Worm (Caenorhabditis elegans) whole organism, early embryonic: ENCODE results near the gene frl-1.

Experiments used
- F13C5.2 ChIP-seq: sonication (generic microtip); optimal IDR thresholded peaks from 2 replicates; lab custom pipeline; 2017; ENCODE audit warnings: mild to moderate bottlenecking, missing genetic modification characterization, inconsistent platforms, missing compliant biosample characterization
- ama-1 ChIP-seq: fragments of 150-350 bp; optimal IDR thresholded peaks from 2 replicates; lab custom pipeline; 2014
- ceh-36 ChIP-seq: sonication (generic microtip); optimal IDR thresholded peaks from 2 replicates; lab custom pipeline; 2016; ENCODE audit warnings: missing genetic modification characterization, inconsistent platforms, missing compliant biosample characterization
- ets-7 ChIP-seq: sonication (generic microtip); optimal IDR thresholded peaks from 2 replicates; lab custom pipeline; 2016; ENCODE audit warnings: missing genotype, missing genetic modification characterization, missing compliant biosample characterization
- flt-1 ChIP-seq: fragments of 200-800 bp; sonication (Bioruptor generic); IDR thresholded peaks from 2 replicates; pipeline ENCODE4 v1.3.6; 2022; ENCODE audit warnings: missing genetic modification characterization, missing compliant biosample characterization
- hnd-1 ChIP-seq: sonication (generic microtip); optimal IDR thresholded peaks from 2 replicates; lab custom pipeline; 2016; ENCODE audit warnings: missing genetic modification characterization, missing compliant biosample characterization
- pes-1 ChIP-seq: fragments of 200-800 bp; sonication (Bioruptor generic); IDR thresholded peaks from 2 replicates; pipeline ENCODE4 v1.3.6; 2022; ENCODE audit warnings: missing genetic modification reagents, missing genetic modification characterization, missing compliant biosample characterization
- sea-1 ChIP-seq: fragments of 200-800 bp; sonication (Bioruptor generic); conservative IDR thresholded peaks from 2 replicates; pipeline ENCODE4 v1.3.6; 2022; ENCODE audit warnings: missing genetic modification characterization, missing compliant biosample characterization
- tbx-37 ChIP-seq: fragments of 200-800 bp; sonication (Bioruptor generic); conservative IDR thresholded peaks from 2 replicates; pipeline ENCODE4 v1.3.6; 2022; ENCODE audit warnings: missing genetic modification reagents, missing genetic modification characterization, missing compliant biosample characterization
- tra-4 ChIP-seq: sonication (generic microtip); optimal IDR thresholded peaks from 2 replicates; lab custom pipeline; 2017; ENCODE audit warnings: missing genetic modification characterization, missing compliant biosample characterization

- TF ChIP-seq tbx-37 (GFP tag; lab: Robert Waterston, UW) (no peak), hnd-1 (tag; lab: Kevin White, UChicago) (no peak), tra-4 (tag; lab: Kevin White, UChicago) (no peak), ama-1 (no peak), F13C5.2 (tag; lab: Kevin White, UChicago) (no peak), sea-1 (GFP tag; lab: Robert Waterston, UW) (no peak), ets-7 (tag; lab: Kevin White, UChicago) (no peak), pes-1 (GFP tag; lab: Robert Waterston, UW) (no peak), flt-1 (no peak), ceh-36 (tag; lab: Kevin White, UChicago) (no peak)
These were observed 12.6 kb upstream of the frl-1 start for ce11 chrIII:2111376-2111775.
